Worm (Caenorhabditis elegans) whole organism, young adult: ENCODE results near the gene nhr-36.
A peak's percentile ranks its signal among the peaks of the same experiment; 100 is the strongest.

Source experiments
- B0261.1 ChIP-seq: sonication (generic microtip); optimal IDR thresholded peaks from 2 replicates; lab custom pipeline; 2016; ENCODE audit warnings: mild to moderate bottlenecking, missing genetic modification characterization, moderate library complexity, missing compliant biosample characterization
- C17E4.6 ChIP-seq: fragments of 200-800 bp; sonication (Bioruptor generic); IDR thresholded peaks from 2 replicates; pipeline ENCODE4 v1.3.6; 2022; ENCODE audit warnings: missing genetic modification reagents, missing genetic modification characterization, missing compliant biosample characterization
- D2030.7 ChIP-seq: fragments of 200-800 bp; sonication (Bioruptor generic); IDR thresholded peaks from 2 replicates; pipeline ENCODE4 v1.3.6; 2022; ENCODE audit warnings: missing genetic modification reagents, missing genetic modification characterization, missing compliant biosample characterization
- F10E7.11 ChIP-seq: sonication (generic microtip); optimal IDR thresholded peaks from 2 replicates; lab custom pipeline; 2017; ENCODE audit warnings: mild to moderate bottlenecking, missing genetic modification characterization, moderate library complexity, missing compliant biosample characterization
- F23B12.7 ChIP-seq: sonication (generic microtip); optimal IDR thresholded peaks from 2 replicates; lab custom pipeline; 2017; ENCODE audit warnings: missing genetic modification characterization, mild to moderate bottlenecking, missing compliant biosample characterization, antibody characterized with exemption, moderate library complexity; ENCODE audit not compliant: insufficient read depth
- F33H1.4 ChIP-seq: fragments of 200-800 bp; sonication (Bioruptor generic); IDR thresholded peaks from 2 replicates; pipeline ENCODE4 v1.3.6; 2022; ENCODE audit warnings: missing genetic modification reagents, missing genetic modification characterization, missing compliant biosample characterization
- F39B2.1 ChIP-seq: fragments of 200-800 bp; sonication (Bioruptor generic); IDR thresholded peaks from 2 replicates; pipeline ENCODE4 v1.3.6; 2022; ENCODE audit warnings: missing genetic modification reagents, missing genetic modification characterization, missing compliant biosample characterization
- F52B5.7 ChIP-seq: sonication (generic microtip); optimal IDR thresholded peaks from 2 replicates; lab custom pipeline; 2016; ENCODE audit warnings: mild to moderate bottlenecking, missing genetic modification characterization, missing compliant biosample characterization
- F55B11.4 ChIP-seq: sonication (generic microtip); optimal IDR thresholded peaks from 2 replicates; lab custom pipeline; 2016; ENCODE audit warnings: missing compliant biosample characterization, missing genetic modification characterization, borderline replicate concordance; ENCODE audit not compliant: insufficient read depth
- K12H6.12 ChIP-seq: fragments of 200-800 bp; sonication (Bioruptor generic); optimal IDR thresholded peaks from 2 replicates; lab custom pipeline; 2018; ENCODE audit warnings: mild to moderate bottlenecking, missing genetic modification characterization, missing compliant biosample characterization
- T07F8.4 ChIP-seq: sonication (generic microtip); optimal IDR thresholded peaks from 2 replicates; lab custom pipeline; 2016; ENCODE audit warnings: mild to moderate bottlenecking, missing genetic modification characterization, moderate library complexity, missing compliant biosample characterization
- Y53F4B.3 ChIP-seq: fragments of 200-800 bp; sonication (Bioruptor generic); IDR thresholded peaks from 2 replicates; pipeline ENCODE4 v1.3.6; 2022; ENCODE audit warnings: missing genetic modification reagents, missing genetic modification characterization, missing compliant biosample characterization
- Y56A3A.18 ChIP-seq: fragments of 200-800 bp; sonication (Bioruptor generic); IDR thresholded peaks from 2 replicates; pipeline ENCODE4 v1.3.6; 2022; ENCODE audit warnings: missing genetic modification reagents, missing genetic modification characterization, missing compliant biosample characterization
- Y79H2A.3 ChIP-seq: fragments of 200-800 bp; sonication (Bioruptor generic); conservative IDR thresholded peaks from 2 replicates; pipeline ENCODE4 v1.3.6; 2022; ENCODE audit warnings: missing genetic modification reagents, missing genetic modification characterization, missing compliant biosample characterization
- ZK185.1 ChIP-seq: sonication (generic microtip); optimal IDR thresholded peaks from 2 replicates; lab custom pipeline; 2016; ENCODE audit warnings: mild to moderate bottlenecking, missing genetic modification characterization, missing compliant biosample characterization; ENCODE audit not compliant: poor library complexity, severe bottlenecking
- atf-7 ChIP-seq: sonication (generic microtip); optimal IDR thresholded peaks from 2 replicates; lab custom pipeline; 2017; ENCODE audit warnings: mild to moderate bottlenecking, missing genetic modification characterization, missing compliant biosample characterization
- attf-3 ChIP-seq: fragments of 200-800 bp; sonication (Bioruptor generic); conservative IDR thresholded peaks from 2 replicates; pipeline ENCODE4 v1.3.6; 2022; ENCODE audit warnings: missing genetic modification reagents, missing genetic modification characterization, missing compliant biosample characterization
- bed-1 ChIP-seq: fragments of 200-800 bp; sonication (Bioruptor generic); IDR thresholded peaks from 2 replicates; pipeline ENCODE4 v1.3.6; 2022; ENCODE audit warnings: missing genetic modification reagents, missing genetic modification characterization, missing compliant biosample characterization
- bed-2 ChIP-seq: fragments of 200-800 bp; sonication (Bioruptor generic); IDR thresholded peaks from 2 replicates; pipeline ENCODE4 v1.3.6; 2022; ENCODE audit warnings: missing genetic modification reagents, missing genetic modification characterization, missing compliant biosample characterization
- cebp-2 ChIP-seq: fragments of 200-800 bp; sonication (Bioruptor generic); IDR thresholded peaks from 2 replicates; pipeline ENCODE4 v1.3.6; 2022; ENCODE audit warnings: missing genetic modification characterization, missing compliant biosample characterization
- ceh-100 ChIP-seq: fragments of 200-800 bp; sonication (Bioruptor generic); IDR thresholded peaks from 2 replicates; pipeline ENCODE4 v1.3.6; 2022; ENCODE audit warnings: missing genetic modification reagents, missing genetic modification characterization, missing compliant biosample characterization
- ceh-27 ChIP-seq: fragments of 200-800 bp; sonication (Bioruptor generic); optimal IDR thresholded peaks from 2 replicates; lab custom pipeline; 2018; ENCODE audit warnings: mild to moderate bottlenecking, missing genetic modification characterization, moderate library complexity, missing compliant biosample characterization
- ceh-91 ChIP-seq: fragments of 200-800 bp; sonication (Bioruptor generic); IDR thresholded peaks from 2 replicates; pipeline ENCODE4 v1.3.6; 2022; ENCODE audit warnings: missing genetic modification reagents, missing genetic modification characterization, missing compliant biosample characterization
- chd-7 ChIP-seq: sonication (generic microtip); optimal IDR thresholded peaks from 2 replicates; lab custom pipeline; 2016; ENCODE audit warnings: mild to moderate bottlenecking, missing genetic modification characterization, moderate library complexity, missing compliant biosample characterization
- dox-1 ChIP-seq: fragments of 200-800 bp; sonication (Bioruptor generic); IDR thresholded peaks from 2 replicates; pipeline ENCODE4 v1.3.6; 2022; ENCODE audit warnings: missing genetic modification reagents, missing genetic modification characterization, missing compliant biosample characterization
- egrh-3 ChIP-seq: fragments of 200-800 bp; sonication (Bioruptor generic); IDR thresholded peaks from 2 replicates; pipeline ENCODE4 v1.3.6; 2022; ENCODE audit warnings: missing genetic modification reagents, missing genetic modification characterization, missing compliant biosample characterization
- gei-17 ChIP-seq: fragments of 200-800 bp; sonication (Bioruptor generic); optimal IDR thresholded peaks from 2 replicates; lab custom pipeline; 2018; ENCODE audit warnings: mild to moderate bottlenecking, missing genetic modification characterization, missing compliant biosample characterization
- him-1 ChIP-seq: sonication (generic microtip); optimal IDR thresholded peaks from 2 replicates; lab custom pipeline; 2016; ENCODE audit warnings: missing genotype, missing genetic modification reagents, missing genetic modification characterization, missing compliant biosample characterization
- hmg-1.2 ChIP-seq: fragments of 200-800 bp; sonication (Bioruptor generic); IDR thresholded peaks from 2 replicates; pipeline ENCODE4 v1.3.6; 2022; ENCODE audit warnings: missing genetic modification reagents, missing genetic modification characterization, missing compliant biosample characterization
- hsf-1 ChIP-seq: fragments of 200-800 bp; sonication (Bioruptor generic); IDR thresholded peaks from 2 replicates; pipeline ENCODE4 v1.3.6; 2022; ENCODE audit warnings: missing genetic modification reagents, missing genetic modification characterization, missing compliant biosample characterization
- let-607 ChIP-seq, 2 experiments: fragments of 200-800 bp in 1 of 2; sonication (Bioruptor generic) in 1 of 2; sonication (generic microtip) in 1 of 2; optimal IDR thresholded peaks; 2 replicates each; lab custom pipeline; 2016 to 2018; ENCODE audit warnings: mild to moderate bottlenecking in 2 of 2, missing compliant biosample characterization in 2 of 2, missing genetic modification characterization in 2 of 2, moderate library complexity in 2 of 2, missing genotype in 1 of 2
- lin-26 ChIP-seq: fragments of 200-800 bp; sonication (Bioruptor generic); IDR thresholded peaks from 2 replicates; pipeline ENCODE4 v1.3.6; 2022; ENCODE audit warnings: missing genetic modification reagents, missing genetic modification characterization, missing compliant biosample characterization
- lin-35 ChIP-seq, 3 experiments: fragments of 150-350 bp in 2 of 3; sonication (generic microtip) in 1 of 3; optimal IDR thresholded peaks; 2 replicates each; lab custom pipeline; 2014 to 2018; ENCODE audit warnings: missing biosample characterization in 3 of 3, missing genetic modification characterization in 3 of 3, missing genetic modification reagents in 3 of 3
- lir-1 ChIP-seq: fragments of 200-800 bp; sonication (Bioruptor generic); conservative IDR thresholded peaks from 2 replicates; pipeline ENCODE4 v1.3.6; 2022; ENCODE audit warnings: missing genetic modification reagents, missing genetic modification characterization, missing compliant biosample characterization
- lsl-1 ChIP-seq: fragments of 200-800 bp; sonication (Bioruptor generic); optimal IDR thresholded peaks from 2 replicates; lab custom pipeline; 2018; ENCODE audit warnings: mild to moderate bottlenecking, missing genetic modification characterization, moderate library complexity, missing compliant biosample characterization
- lsy-27 ChIP-seq: sonication (generic microtip); optimal IDR thresholded peaks from 2 replicates; lab custom pipeline; 2017; ENCODE audit warnings: missing genetic modification characterization, mild to moderate bottlenecking, missing compliant biosample characterization, antibody characterized with exemption, missing genotype, borderline replicate concordance; ENCODE audit not compliant: insufficient read depth
- madf-3 ChIP-seq: fragments of 200-800 bp; sonication (Bioruptor generic); IDR thresholded peaks from 2 replicates; pipeline ENCODE4 v1.3.6; 2022; ENCODE audit warnings: missing genetic modification reagents, missing genetic modification characterization, missing compliant biosample characterization
- mxl-1 ChIP-seq: sonication (generic microtip); optimal IDR thresholded peaks from 2 replicates; lab custom pipeline; 2016; ENCODE audit warnings: missing genetic modification characterization, missing compliant biosample characterization
- nhr-90 ChIP-seq: sonication (generic microtip); optimal IDR thresholded peaks from 2 replicates; lab custom pipeline; 2016; ENCODE audit warnings: missing genotype, mild to moderate bottlenecking, missing genetic modification characterization, missing compliant biosample characterization
- pha-4 ChIP-seq: fragments of 150-350 bp; sonication (generic microtip); optimal IDR thresholded peaks from 2 replicates; lab custom pipeline; 2014; ENCODE audit warnings: missing biosample characterization, missing genetic modification reagents, missing genetic modification characterization
- rpc-1 ChIP-seq, 2 experiments: fragments of 150-350 bp in 1 of 2; sonication (generic microtip) in 1 of 2; optimal IDR thresholded peaks; 2 replicates each; lab custom pipeline; 2014 to 2018; ENCODE audit warnings: missing biosample characterization in 1 of 2, missing genetic modification characterization in 1 of 2, missing genetic modification reagents in 1 of 2, missing genotype in 1 of 2
- sea-2 ChIP-seq: fragments of 200-800 bp; sonication (Bioruptor generic); IDR thresholded peaks from 2 replicates; pipeline ENCODE4 v1.3.6; 2022; ENCODE audit warnings: missing genetic modification characterization, missing compliant biosample characterization
- snpc-3.4 ChIP-seq: sonication (generic microtip); optimal IDR thresholded peaks from 2 replicates; lab custom pipeline; 2017; ENCODE audit warnings: missing genetic modification characterization, mild to moderate bottlenecking, missing compliant biosample characterization, antibody characterized with exemption, moderate library complexity, missing genotype, missing genetic modification reagents
- tbx-9 ChIP-seq: sonication (generic microtip); optimal IDR thresholded peaks from 2 replicates; lab custom pipeline; 2016; ENCODE audit warnings: borderline replicate concordance, missing genetic modification characterization, inconsistent platforms, missing compliant biosample characterization
- zfh-2 ChIP-seq: fragments of 200-800 bp; sonication (Bioruptor generic); conservative IDR thresholded peaks from 2 replicates; pipeline ENCODE4 v1.3.6; 2022; ENCODE audit warnings: missing genetic modification reagents, missing genetic modification characterization, missing compliant biosample characterization
- ztf-25 ChIP-seq: fragments of 200-800 bp; sonication (Bioruptor generic); IDR thresholded peaks from 2 replicates; pipeline ENCODE4 v1.3.6; 2022; ENCODE audit warnings: missing genetic modification reagents, missing genetic modification characterization, missing compliant biosample characterization

nhr-36 gene

DNA sequence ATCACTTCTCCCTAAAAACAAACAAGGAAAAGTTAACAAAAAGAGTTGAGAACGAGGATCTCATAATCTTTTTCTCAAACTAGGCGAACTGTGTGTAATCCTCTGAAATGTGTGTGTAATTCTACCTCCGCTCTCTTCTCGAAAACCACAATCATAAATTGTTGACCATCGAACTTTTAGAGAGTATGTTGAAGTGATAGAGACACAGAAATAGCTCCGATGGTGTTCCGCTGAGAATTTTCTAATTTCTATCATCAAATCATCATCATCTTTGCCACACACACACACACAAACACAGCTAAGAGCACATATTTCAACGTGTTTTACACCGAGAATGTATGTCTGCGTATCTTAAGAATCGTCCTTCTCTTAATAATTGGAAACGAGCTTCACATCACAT lies 34.2 kb upstream of the nhr-36 start:
- TF ChIP-seq lir-1 (GFP tag; lab: Robert Waterston, UW) (no peak), bed-1 (GFP tag; lab: Robert Waterston, UW) (no peak), hmg-1.2 (GFP tag; lab: Robert Waterston, UW) (no peak), F10E7.11 (no peak), attf-3 (no peak), snpc-3.4 (no peak), ztf-25 (no peak), tbx-9 (tag; lab: Kevin White, UChicago) (no peak), D2030.7 (no peak), F55B11.4 (no peak), bed-2 (GFP tag; lab: Robert Waterston, UW) (no peak), F39B2.1 (GFP tag; lab: Robert Waterston, UW) (no peak), pha-4 (tag; lab: Kevin White, UChicago) (no peak), chd-7 (tag; lab: Kevin White, UChicago) (no peak)

- no peak for TF ChIP-seq ztf-25
- no peak for TF ChIP-seq gei-17
- TF ChIP-seq zfh-2 (GFP tag; lab: Robert Waterston, UW): peak; percentile 97
- no peak for TF ChIP-seq dox-1
- 0 out of 2 replicates have a peak, but pooled peaks have one; percentile 47 for TF ChIP-seq bed-2 (GFP tag; lab: Robert Waterston, UW)
- TF ChIP-seq lin-26 (GFP tag; lab: Robert Waterston, UW): 0 out of 2 replicates have a peak, but pooled peaks have one; percentile 41
- TF ChIP-seq ZK185.1: no peak
- TF ChIP-seq egrh-3: peak; percentile 93
- TF ChIP-seq mxl-1 (tag; lab: Kevin White, UChicago): no peak
- no peak for TF ChIP-seq rpc-1 (optimal IDR thresholded peaks at IDR 0.05; lab: Kevin White, UChicago)
- peak; percentile 16 for TF ChIP-seq rpc-1 (tag; optimal IDR thresholded peaks at IDR 0.05; lab: Kevin White, UChicago)
- no peak for TF ChIP-seq Y79H2A.3 (GFP tag; lab: Robert Waterston, UW)
- TF ChIP-seq B0261.1 (tag; lab: Kevin White, UChicago): peak; percentile 19
- TF ChIP-seq attf-3: 0 out of 2 replicates have a peak, but pooled peaks have one; percentile 14
- 0 out of 2 replicates have a peak, but pooled peaks have one; percentile 64 for TF ChIP-seq cebp-2 (GFP tag; lab: Robert Waterston, UW)
- TF ChIP-seq atf-7: no peak
- TF ChIP-seq hsf-1 (GFP tag; lab: Robert Waterston, UW): no peak
- TF ChIP-seq sea-2 (GFP tag; lab: Robert Waterston, UW): no peak
- TF ChIP-seq, all 124 proteins: peak for 8
These were observed 32.0 kb upstream of the nhr-36 start for ce11 chrV:9293359-9293758.

DNA sequence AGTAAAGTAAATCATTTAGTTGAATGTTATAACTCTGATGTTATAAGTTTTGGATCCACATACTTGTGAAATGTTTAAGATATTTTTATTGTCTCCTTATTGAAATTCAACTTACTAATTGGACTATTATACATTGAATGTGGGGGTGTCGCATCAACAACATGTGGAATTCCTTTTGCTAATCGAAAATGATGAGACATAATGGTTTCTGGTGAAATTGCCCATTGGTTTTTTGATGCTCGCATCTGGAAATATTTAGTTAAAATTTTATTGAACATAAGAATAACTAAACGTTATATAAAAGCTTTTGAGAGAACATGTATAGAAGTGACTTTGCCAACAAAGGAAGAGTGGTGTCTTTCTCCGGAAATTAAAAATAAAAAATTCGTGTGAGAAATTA lies 30.5 kb upstream of the nhr-36 start, which contains the start of gene ZK682.7:
TSS of gene ZK682.7 (minus strand) at position 247 of the 400 bp plus-strand sequence.
- no peak for TF ChIP-seq C17E4.6 (GFP tag; lab: Robert Waterston, UW)
- TF ChIP-seq lsl-1 (GFP tag; lab: Kevin White, UChicago): no peak
- no peak for TF ChIP-seq Y56A3A.18 (GFP tag; lab: Robert Waterston, UW)
- no peak for TF ChIP-seq ceh-27 (GFP tag; lab: Kevin White, UChicago)
- TF ChIP-seq lsy-27 (tag; lab: Kevin White, UChicago): no peak
- no peak for TF ChIP-seq K12H6.12 (tag; lab: Kevin White, UChicago)
- no peak for TF ChIP-seq madf-3 (GFP tag; lab: Robert Waterston, UW)
- no peak for TF ChIP-seq F33H1.4 (GFP tag; lab: Robert Waterston, UW)
- no peak for TF ChIP-seq F23B12.7 (tag; lab: Kevin White, UChicago)
- TF ChIP-seq F52B5.7 (tag; lab: Kevin White, UChicago): no peak
- TF ChIP-seq nhr-90: no peak
- TF ChIP-seq him-1 (tag; lab: Kevin White, UChicago): no peak
- no peak for TF ChIP-seq ceh-100 (GFP tag; lab: Robert Waterston, UW)
- no peak for TF ChIP-seq lin-35 (GFP tag; optimal IDR thresholded peaks at IDR 0.05; lab: Kevin White, UChicago)
- no peak for TF ChIP-seq T07F8.4
- TF ChIP-seq Y53F4B.3 (GFP tag; lab: Robert Waterston, UW): no peak
- TF ChIP-seq let-607 (tag; optimal IDR thresholded peaks at IDR 0.05; lab: Kevin White, UChicago): no peak
- no peak for TF ChIP-seq ceh-91 (GFP tag; lab: Robert Waterston, UW)
- TF ChIP-seq hmg-1.2 (GFP tag; lab: Robert Waterston, UW): no peak
- TF ChIP-seq, all 124 proteins: peak for 0
